Worm (Caenorhabditis elegans) whole organism, mixed stage, embryonic: ENCODE measurements around the gene sri-37.
"Not testable (repeated sequence)": the region's sequence is repeated elsewhere in the genome, so short reads cannot be mapped to it uniquely, and the experiment has no call there.

Experiments used
- M03D4.4 ChIP-seq: sonication (generic microtip); optimal IDR thresholded peaks from 2 replicates; lab custom pipeline; 2017; ENCODE audit warnings: mild to moderate bottlenecking, missing genetic modification characterization, missing compliant biosample characterization
- bed-3 ChIP-seq: fragments of 200-800 bp; sonication (Bioruptor generic); optimal IDR thresholded peaks from 3 replicates; lab custom pipeline; 2018; ENCODE audit warnings: mild to moderate bottlenecking, missing genetic modification characterization, moderate library complexity, missing compliant biosample characterization
- ceh-39 ChIP-seq: fragments of 150-350 bp; optimal IDR thresholded peaks from 2 replicates; lab custom pipeline; 2014; ENCODE audit warnings: missing biosample characterization, missing genetic modification characterization
- ceh-43 ChIP-seq: fragments of 200-800 bp; sonication (Bioruptor generic); optimal IDR thresholded peaks from 2 replicates; lab custom pipeline; 2018; ENCODE audit warnings: mild to moderate bottlenecking, missing genetic modification characterization, moderate library complexity, missing compliant biosample characterization
- ceh-83 ChIP-seq: fragments of 200-800 bp; sonication (Bioruptor generic); optimal IDR thresholded peaks from 2 replicates; lab custom pipeline; 2018; ENCODE audit warnings: mild to moderate bottlenecking, missing genetic modification characterization, missing compliant biosample characterization
- ces-1 ChIP-seq: fragments of 150-350 bp; optimal IDR thresholded peaks from 2 replicates; lab custom pipeline; 2014; ENCODE audit warnings: missing biosample characterization, missing genetic modification reagents, missing genetic modification characterization
- cnd-1 ChIP-seq: fragments of 200-800 bp; sonication (Bioruptor generic); optimal IDR thresholded peaks from 2 replicates; lab custom pipeline; 2018; ENCODE audit warnings: mild to moderate bottlenecking, missing genetic modification characterization, missing compliant biosample characterization
- drap-1 ChIP-seq: fragments of 200-800 bp; sonication (Bioruptor generic); optimal IDR thresholded peaks from 3 replicates; lab custom pipeline; 2018; ENCODE audit warnings: mild to moderate bottlenecking, missing genetic modification characterization, missing compliant biosample characterization
- elt-1 ChIP-seq: sonication (generic microtip); optimal IDR thresholded peaks from 2 replicates; lab custom pipeline; 2017; ENCODE audit warnings: missing genetic modification characterization, mild to moderate bottlenecking, missing compliant biosample characterization, antibody characterized with exemption, moderate library complexity, borderline replicate concordance; ENCODE audit not compliant: insufficient read depth
- elt-3 ChIP-seq: fragments of 150-350 bp; optimal IDR thresholded peaks from 2 replicates; lab custom pipeline; 2014; ENCODE audit warnings: missing biosample characterization, missing genetic modification characterization
- flh-1 ChIP-seq: fragments of 200-800 bp; sonication (Bioruptor generic); optimal IDR thresholded peaks from 2 replicates; lab custom pipeline; 2018; ENCODE audit warnings: mild to moderate bottlenecking, missing genetic modification characterization, moderate library complexity, missing compliant biosample characterization
- ham-2 ChIP-seq: fragments of 200-800 bp; sonication (Bioruptor generic); optimal IDR thresholded peaks from 2 replicates; lab custom pipeline; 2018; ENCODE audit warnings: mild to moderate bottlenecking, missing genetic modification characterization, missing compliant biosample characterization
- hlh-1 ChIP-seq: fragments of 150-350 bp; optimal IDR thresholded peaks from 2 replicates; lab custom pipeline; 2014; ENCODE audit warnings: missing biosample characterization, missing genetic modification reagents, missing genetic modification characterization
- lin-32 ChIP-seq: fragments of 200-800 bp; sonication (Bioruptor generic); optimal IDR thresholded peaks from 2 replicates; lab custom pipeline; 2018; ENCODE audit warnings: mild to moderate bottlenecking, missing genetic modification characterization, missing compliant biosample characterization
- lsy-2 ChIP-seq: fragments of 150-350 bp; optimal IDR thresholded peaks from 2 replicates; lab custom pipeline; 2014; ENCODE audit warnings: missing biosample characterization, missing genetic modification characterization
- mab-5 ChIP-seq: fragments of 150-350 bp; optimal IDR thresholded peaks from 2 replicates; lab custom pipeline; 2014; ENCODE audit warnings: missing biosample characterization, missing genetic modification characterization
- mls-2 ChIP-seq: sonication (generic microtip); optimal IDR thresholded peaks from 2 replicates; lab custom pipeline; 2016; ENCODE audit warnings: mild to moderate bottlenecking, missing genetic modification characterization, moderate library complexity, missing compliant biosample characterization
- nhr-2 ChIP-seq: fragments of 150-350 bp; optimal IDR thresholded peaks from 2 replicates; lab custom pipeline; 2014; ENCODE audit warnings: missing biosample characterization, missing genetic modification characterization
- nhr-237 ChIP-seq: fragments of 150-350 bp; optimal IDR thresholded peaks from 2 replicates; lab custom pipeline; 2014; ENCODE audit warnings: missing biosample characterization, missing genetic modification characterization
- nhr-28 ChIP-seq: fragments of 150-350 bp; optimal IDR thresholded peaks from 2 replicates; lab custom pipeline; 2014; ENCODE audit warnings: missing biosample characterization, missing genetic modification characterization
- nhr-76 ChIP-seq: sonication (generic microtip); optimal IDR thresholded peaks from 2 replicates; lab custom pipeline; 2017; ENCODE audit warnings: missing biosample characterization, missing genetic modification characterization
- pha-4 ChIP-seq: fragments of 150-350 bp; optimal IDR thresholded peaks from 2 replicates; lab custom pipeline; 2018; ENCODE audit warnings: missing biosample characterization, missing genetic modification reagents, missing genetic modification characterization
- sem-2 ChIP-seq: fragments of 200-800 bp; sonication (Bioruptor generic); optimal IDR thresholded peaks from 2 replicates; lab custom pipeline; 2018; ENCODE audit warnings: mild to moderate bottlenecking, missing genetic modification characterization, missing compliant biosample characterization
- snpc-4 ChIP-seq: fragments of 150-350 bp; optimal IDR thresholded peaks from 2 replicates; lab custom pipeline; 2014; ENCODE audit warnings: missing biosample characterization, missing genetic modification characterization
- tbx-8 ChIP-seq: fragments of 200-800 bp; sonication (Bioruptor generic); optimal IDR thresholded peaks from 2 replicates; lab custom pipeline; 2018; ENCODE audit warnings: mild to moderate bottlenecking, missing genetic modification characterization, moderate library complexity, missing compliant biosample characterization
- unc-39 ChIP-seq: fragments of 150-350 bp; optimal IDR thresholded peaks from 2 replicates; lab custom pipeline; 2014; ENCODE audit warnings: missing biosample characterization, missing genetic modification characterization
- unc-62 ChIP-seq: fragments of 150-350 bp; optimal IDR thresholded peaks from 2 replicates; lab custom pipeline; 2014; ENCODE audit warnings: missing biosample characterization, missing genetic modification reagents, missing genetic modification characterization
- zip-8 ChIP-seq: fragments of 150-350 bp; optimal IDR thresholded peaks from 2 replicates; lab custom pipeline; 2014; ENCODE audit warnings: missing biosample characterization, missing genetic modification characterization

Gene sri-37

DNA sequence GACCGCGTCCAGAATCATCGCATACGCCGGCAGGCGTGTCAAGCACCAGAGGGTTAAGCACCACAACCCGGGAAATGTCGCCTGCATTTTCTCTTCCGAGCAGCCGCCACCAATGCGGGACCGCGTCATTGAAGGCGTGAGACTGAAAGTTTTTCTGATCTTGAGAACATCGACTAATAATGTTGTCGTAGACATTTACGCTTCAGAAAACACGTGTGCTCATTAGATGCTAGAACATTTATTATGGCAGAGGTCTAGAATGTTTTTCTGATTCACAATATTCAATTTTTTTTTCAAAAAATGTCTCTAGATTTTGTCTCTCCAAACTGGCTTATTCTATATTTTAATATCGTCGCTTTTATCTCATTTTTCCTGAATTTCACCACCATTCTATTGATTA is 27.2 kb downstream of the sri-37 start, which contains the start of gene sri-47:
sri-47 (plus strand) TSS at position 301 of the 400 bp plus-strand sequence.
- TF ChIP-seq unc-39 (tag; lab: Kevin White, UChicago) (no peak), ham-2 (no peak), zip-8 (tag; lab: Kevin White, UChicago) (no peak), elt-3 (no peak), ceh-83 (GFP tag; lab: Kevin White, UChicago) (no peak), ceh-43 (GFP tag; lab: Kevin White, UChicago) (no peak)

DNA sequence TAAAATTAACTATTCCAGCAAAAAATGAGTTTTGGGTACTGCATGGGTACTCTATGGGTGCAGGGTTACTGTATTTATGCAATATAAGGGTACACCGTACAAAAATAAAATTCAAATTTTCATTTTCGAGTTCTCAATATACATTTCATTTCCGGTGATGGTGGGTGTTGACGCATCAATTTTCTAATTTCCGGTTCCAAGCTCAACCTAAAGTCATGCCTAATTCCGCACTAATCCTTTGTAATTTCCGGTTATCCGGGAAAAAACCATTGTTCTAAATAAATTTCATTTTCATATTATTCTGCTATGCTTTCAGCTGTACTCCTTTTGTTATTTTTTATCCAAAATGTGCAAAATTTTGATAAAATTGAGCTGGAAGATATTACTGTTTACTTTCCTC is 30.0 kb downstream of the sri-37 start, which contains the start of gene gcy-21:
gcy-21 (plus strand) TSS at position 301 of the 400 bp plus-strand sequence.
- TF ChIP-seq nhr-76 (tag; lab: Kevin White, UChicago): no peak
- no peak for TF ChIP-seq bed-3 (GFP tag; lab: Kevin White, UChicago)
- no peak for TF ChIP-seq zip-8 (tag; lab: Kevin White, UChicago)
- no peak for TF ChIP-seq lin-32 (GFP tag; lab: Kevin White, UChicago)
- TF ChIP-seq hlh-1: no peak
- TF ChIP-seq snpc-4: no peak
- no peak for TF ChIP-seq flh-1
- TF ChIP-seq elt-1 (tag; lab: Kevin White, UChicago): no peak
- no peak for TF ChIP-seq nhr-28 (tag; lab: Kevin White, UChicago)
- no peak for TF ChIP-seq ceh-43 (GFP tag; lab: Kevin White, UChicago)
- TF ChIP-seq nhr-237: no peak
- no peak for TF ChIP-seq pha-4 (tag; lab: Kevin White, UChicago)
- TF ChIP-seq drap-1 (GFP tag; lab: Kevin White, UChicago): no peak
- TF ChIP-seq tbx-8 (GFP tag; lab: Kevin White, UChicago): no peak

- not testable (repeated sequence) for TF ChIP-seq nhr-237; ceh-43 (GFP tag; lab: Kevin White, UChicago); ces-1
- TF ChIP-seq, all 35 proteins: peak for 0; not testable (repeated sequence) for 35
Measured at ce11 chrII:2665081-2665480, 35.7 kb downstream of the sri-37 start, which contains the start of gene F22E5.2. Gene F22E5.2, plus strand, starts transcription at chrII:2665381.

ce11 chrII:2665606-2666005 is 36.2 kb downstream of the sri-37 start, which contains the start of gene F22E5.22:
Gene F22E5.22, plus strand, starts transcription at chrII:2665906.
- TF ChIP-seq bed-3 (GFP tag; lab: Kevin White, UChicago): no peak
- TF ChIP-seq unc-39 (tag; lab: Kevin White, UChicago): no peak
- TF ChIP-seq mab-5 (tag; lab: Kevin White, UChicago): no peak
- no peak for TF ChIP-seq nhr-2 (tag; lab: Kevin White, UChicago)

DNA sequence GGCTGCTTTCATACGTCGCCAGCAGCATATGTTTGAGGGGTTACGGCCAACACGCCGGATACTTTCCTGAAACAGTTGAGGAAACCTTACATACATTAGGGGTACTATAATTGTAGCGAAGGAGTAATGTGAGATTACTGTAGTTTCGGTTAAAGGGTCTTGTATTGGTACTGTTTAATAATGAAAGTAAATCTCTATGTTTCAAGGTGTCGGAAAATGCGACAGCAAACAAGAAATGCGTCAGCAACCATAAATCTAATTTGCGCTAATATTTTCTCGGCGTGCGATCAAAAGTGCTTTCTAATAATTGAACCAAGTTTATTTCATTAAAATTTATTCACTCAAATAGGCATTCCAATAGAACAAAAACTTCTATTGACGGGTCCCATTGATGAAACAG is 43.0 kb downstream of the sri-37 start, which contains the start of gene sri-57:
sri-57 (minus strand) TSS at position 101 of the 400 bp plus-strand sequence.
- TF ChIP-seq unc-62; cnd-1 (tag; lab: Kevin White, UChicago); ceh-43 (GFP tag; lab: Kevin White, UChicago): not testable (repeated sequence)

DNA sequence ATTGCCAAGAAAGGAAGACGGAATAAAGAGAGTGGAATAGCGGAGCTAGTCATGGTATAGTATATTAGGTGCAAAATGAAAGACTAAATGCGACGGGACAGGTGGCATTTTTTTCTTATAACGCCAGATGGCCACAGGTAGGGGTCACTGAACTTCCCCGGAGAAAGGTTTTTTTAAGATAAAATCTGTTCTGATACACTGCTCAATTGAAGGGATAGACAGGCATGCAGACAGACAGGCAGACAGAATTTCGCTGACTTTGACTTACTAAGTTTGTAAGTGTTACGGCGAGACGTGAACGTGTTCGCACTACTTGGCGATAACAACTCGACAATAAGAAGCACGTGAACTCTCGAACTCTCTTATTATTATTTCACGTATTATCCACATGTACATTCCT is 44.2 kb downstream of the sri-37 start, which contains the start of the genes F22E5.20 and F22E5.1:
F22E5.20 (minus strand) TSS at position 101 of the 400 bp plus-strand sequence.
F22E5.1 (plus strand) TSS at position 242 of the 400 bp plus-strand sequence.
- not testable (repeated sequence) for TF ChIP-seq cnd-1 (tag; lab: Kevin White, UChicago); pha-4 (tag; lab: Kevin White, UChicago); M03D4.4

ce11 chrII:2677534-2678168 is 48.3 kb downstream of the sri-37 start, which contains the start of gene F22E5.17:
Gene F22E5.17, plus strand, starts transcription at chrII:2678041.
- TF ChIP-seq ceh-39 (tag; lab: Kevin White, UChicago): no peak
- no peak for TF ChIP-seq flh-1
- TF ChIP-seq sem-2 (GFP tag; lab: Kevin White, UChicago): no peak
- TF ChIP-seq mab-5 (tag; lab: Kevin White, UChicago): no peak
- TF ChIP-seq nhr-76 (tag; lab: Kevin White, UChicago): no peak
- no peak for TF ChIP-seq cnd-1 (tag; lab: Kevin White, UChicago)
- no peak for TF ChIP-seq lsy-2 (tag; lab: Kevin White, UChicago)
- no peak for TF ChIP-seq mls-2
- TF ChIP-seq zip-8 (tag; lab: Kevin White, UChicago): no peak
